Fruit fly (Drosophila melanogaster) whole organism: ENCODE results near the gene CG3281.

Experiments
- CG8478 ChIP-seq: fragments of >200 bp; optimal IDR thresholded peaks from 2 replicates; lab custom pipeline; 2018; ENCODE audit warnings: inconsistent platforms
- EcR ChIP-seq, 2 experiments: fragments of >200 bp; optimal IDR thresholded peaks; 2 replicates each; lab custom pipeline; 2017; ENCODE audit warnings: missing biosample characterization in 2 of 2, missing genetic modification characterization in 2 of 2, missing genetic modification reagents in 2 of 2
- psq ChIP-seq: fragments of >200 bp; optimal IDR thresholded peaks from 2 replicates; lab custom pipeline; 2017

DNA sequence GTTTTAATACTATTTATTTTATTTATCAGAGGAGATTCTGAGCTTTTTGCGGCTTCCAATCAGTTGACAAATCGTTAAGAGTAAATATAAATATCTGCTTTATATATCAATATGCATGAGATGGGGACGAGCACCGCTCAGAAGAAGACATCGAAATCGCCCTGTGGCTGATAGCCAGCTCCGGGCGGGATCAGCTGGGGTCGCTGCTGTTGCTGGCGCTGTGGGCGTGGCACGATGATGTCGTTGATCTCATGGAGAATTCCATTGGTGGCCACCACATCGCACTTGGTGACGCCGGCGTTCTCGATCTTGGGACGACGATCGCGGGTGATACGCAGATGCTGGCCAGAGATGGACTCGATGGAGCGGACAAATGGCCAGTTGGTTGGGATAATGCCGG is 22.3 kb upstream of the CG3281 start:
- TF ChIP-seq CG8478 (lab: Kevin White, UChicago): no peak
- TF ChIP-seq EcR (GFP tag; optimal IDR thresholded peaks at IDR 0.05; lab: Kevin White, UChicago): no peak
- TF ChIP-seq psq (lab: Kevin White, UChicago): no peak
